Worm (Caenorhabditis elegans) whole organism, L2 larva: Measurements from ENCODE around the gene lin-40.

Experiments used
- R02D3.7 ChIP-seq: fragments of 150-350 bp; optimal IDR thresholded peaks from 2 replicates; lab custom pipeline; 2014; ENCODE audit warnings: missing biosample characterization, missing genetic modification characterization
- alr-1 ChIP-seq: fragments of 150-350 bp; optimal IDR thresholded peaks from 2 replicates; lab custom pipeline; 2014; ENCODE audit warnings: missing biosample characterization, missing genetic modification characterization
- ama-1 ChIP-seq: fragments of 150-350 bp; optimal IDR thresholded peaks from 2 replicates; lab custom pipeline; 2018; ENCODE audit warnings: inconsistent platforms
- lin-13 ChIP-seq: fragments of 150-350 bp; optimal IDR thresholded peaks from 2 replicates; lab custom pipeline; 2014; ENCODE audit warnings: missing biosample characterization, missing genetic modification reagents, missing genetic modification characterization
- lin-39 ChIP-seq: fragments of 150-350 bp; optimal IDR thresholded peaks from 2 replicates; lab custom pipeline; 2014; ENCODE audit warnings: missing biosample characterization, missing genetic modification reagents, missing genetic modification characterization
- mab-5 ChIP-seq: fragments of 150-350 bp; optimal IDR thresholded peaks from 2 replicates; lab custom pipeline; 2014; ENCODE audit warnings: missing biosample characterization, missing genetic modification characterization
- skn-1 ChIP-seq: sonication (generic microtip); optimal IDR thresholded peaks from 2 replicates; lab custom pipeline; 2017; ENCODE audit warnings: missing biosample characterization, missing genetic modification characterization
- zag-1 ChIP-seq: fragments of 150-350 bp; optimal IDR thresholded peaks from 2 replicates; lab custom pipeline; 2014; ENCODE audit warnings: missing biosample characterization, missing genetic modification characterization

DNA sequence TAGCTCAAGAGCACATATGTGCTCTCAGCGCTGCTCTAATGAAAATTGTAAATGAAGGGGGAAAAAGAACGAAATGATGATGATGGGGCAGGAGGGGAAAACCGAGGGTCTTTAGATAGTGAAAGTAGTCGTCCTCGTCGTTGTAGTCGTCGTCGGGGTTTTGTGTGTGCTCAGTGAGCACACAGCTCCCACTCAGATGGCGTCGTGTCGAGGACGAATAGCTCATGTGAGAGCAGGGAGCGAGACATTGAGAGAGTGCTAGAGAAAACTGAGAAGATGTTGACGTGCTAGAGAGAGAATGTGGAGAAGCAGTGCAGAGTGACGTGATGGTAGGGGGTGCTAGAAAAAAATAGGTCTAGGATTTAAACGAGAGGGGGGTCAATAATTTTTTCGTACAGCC, 13.0 kb downstream of the lin-40 start:
- TF ChIP-seq ama-1 (lab: Kevin White, UChicago) (peak; percentile 37), R02D3.7 (tag; lab: Kevin White, UChicago) (no peak), zag-1 (tag; lab: Kevin White, UChicago) (peak; percentile 61), lin-13 (GFP tag; lab: Kevin White, UChicago) (peak; percentile 31), skn-1 (tag; lab: Kevin White, UChicago) (no peak), alr-1 (tag; lab: Kevin White, UChicago) (no peak), mab-5 (tag; lab: Kevin White, UChicago) (no peak), lin-39 (tag; lab: Kevin White, UChicago) (no peak)
